Worm (Caenorhabditis elegans) whole organism, early embryonic: Measurements from ENCODE around the gene srh-246.

Source experiments
- B0310.2 ChIP-seq: sonication (generic microtip); optimal IDR thresholded peaks from 2 replicates; lab custom pipeline; 2016; ENCODE audit warnings: mild to moderate bottlenecking, missing genetic modification characterization, missing compliant biosample characterization
- ama-1 ChIP-seq: fragments of 150-350 bp; optimal IDR thresholded peaks from 2 replicates; lab custom pipeline; 2014
- ceh-13 ChIP-seq: fragments of 200-800 bp; sonication (Bioruptor generic); optimal IDR thresholded peaks from 2 replicates; lab custom pipeline; 2018; ENCODE audit warnings: mild to moderate bottlenecking, missing genetic modification characterization, missing compliant biosample characterization
- ceh-36 ChIP-seq: sonication (generic microtip); optimal IDR thresholded peaks from 2 replicates; lab custom pipeline; 2016; ENCODE audit warnings: missing genetic modification characterization, inconsistent platforms, missing compliant biosample characterization
- ets-7 ChIP-seq: sonication (generic microtip); optimal IDR thresholded peaks from 2 replicates; lab custom pipeline; 2016; ENCODE audit warnings: missing genotype, missing genetic modification characterization, missing compliant biosample characterization
- hmbx-1 ChIP-seq: sonication (generic microtip); optimal IDR thresholded peaks from 2 replicates; lab custom pipeline; 2016; ENCODE audit warnings: mild to moderate bottlenecking, missing genetic modification characterization, missing compliant biosample characterization
- hmg-4 ChIP-seq: fragments of 200-800 bp; sonication (Bioruptor generic); optimal IDR thresholded peaks from 2 replicates; lab custom pipeline; 2018; ENCODE audit warnings: mild to moderate bottlenecking, missing genetic modification characterization, missing compliant biosample characterization
- hnd-1 ChIP-seq: sonication (generic microtip); optimal IDR thresholded peaks from 2 replicates; lab custom pipeline; 2016; ENCODE audit warnings: missing genetic modification characterization, missing compliant biosample characterization
- scrt-1 ChIP-seq: fragments of 200-800 bp; sonication (Bioruptor generic); IDR thresholded peaks from 2 replicates; pipeline ENCODE4 v1.3.6; 2022; ENCODE audit warnings: missing genetic modification characterization, missing compliant biosample characterization
- sea-1 ChIP-seq: fragments of 200-800 bp; sonication (Bioruptor generic); conservative IDR thresholded peaks from 2 replicates; pipeline ENCODE4 v1.3.6; 2022; ENCODE audit warnings: missing genetic modification characterization, missing compliant biosample characterization
- tra-4 ChIP-seq: sonication (generic microtip); optimal IDR thresholded peaks from 2 replicates; lab custom pipeline; 2017; ENCODE audit warnings: missing genetic modification characterization, missing compliant biosample characterization

DNA sequence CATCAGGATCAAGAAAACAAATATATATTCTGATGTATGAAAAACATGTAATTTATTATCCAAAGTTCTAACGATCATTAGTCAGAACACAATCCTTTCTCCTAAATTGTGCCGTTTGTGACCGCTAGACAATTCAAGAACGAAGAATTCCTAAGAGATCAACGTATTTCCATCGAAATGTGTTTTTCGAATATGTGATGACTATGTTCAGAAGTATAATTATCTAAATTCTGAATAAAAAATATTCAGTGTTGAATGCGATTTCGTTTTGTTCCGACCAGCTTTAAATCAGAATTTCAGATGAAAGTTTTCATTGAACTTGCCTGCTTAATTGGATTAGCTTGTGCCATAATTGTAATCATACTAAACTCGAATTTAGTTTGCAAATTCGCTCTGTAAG, 44.7 kb upstream of the srh-246 start, which contains the start of gene srbc-37:
- TF ChIP-seq B0310.2 (tag; lab: Kevin White, UChicago) = no peak
- no peak for TF ChIP-seq ama-1 (lab: Kevin White, UChicago)
- no peak for TF ChIP-seq ceh-36 (tag; lab: Kevin White, UChicago)
- no peak for TF ChIP-seq hmbx-1 (tag; lab: Kevin White, UChicago)
- TF ChIP-seq scrt-1 (GFP tag; lab: Robert Waterston, UW) = no peak
- no peak for TF ChIP-seq hnd-1
- TF ChIP-seq hmg-4 = no peak
- no peak for TF ChIP-seq tra-4 (tag; lab: Kevin White, UChicago)
- no peak for TF ChIP-seq ceh-13 (GFP tag; lab: Kevin White, UChicago)
- no peak for TF ChIP-seq sea-1 (GFP tag; lab: Robert Waterston, UW)
- TF ChIP-seq ets-7 (tag; lab: Kevin White, UChicago) = no peak
